Fruit fly (Drosophila melanogaster) whole organism, embryonic: ENCODE measurements around the gene Cpsf73.

Experiments
- BEAF-32 ChIP-seq: fragments of 200-800 bp; sonication (Bioruptor generic); optimal IDR thresholded peaks from 3 replicates; lab custom pipeline; 2017; ENCODE audit warnings: missing biosample characterization, missing genetic modification characterization, mild to moderate bottlenecking, moderate library complexity, missing genetic modification reagents
- CG11456 ChIP-seq: fragments of 200-800 bp; sonication (Bioruptor generic); IDR thresholded peaks from 3 replicates; pipeline ENCODE4 v1.3.6; 2022; ENCODE audit warnings: missing biosample characterization, missing genetic modification characterization
- CG14860 ChIP-seq: fragments of 200-800 bp; sonication (Bioruptor generic); IDR thresholded peaks from 3 replicates; pipeline ENCODE4 v1.3.6; 2022; ENCODE audit warnings: missing biosample characterization, missing genetic modification characterization; ENCODE audit not compliant: partially characterized antibody
- CG1602 ChIP-seq: fragments of 200-800 bp; sonication (Bioruptor generic); optimal IDR thresholded peaks from 3 replicates; lab custom pipeline; 2016; ENCODE audit warnings: missing biosample characterization, missing genetic modification characterization
- CG1603 ChIP-seq: fragments of 200-800 bp; sonication (Bioruptor generic); optimal IDR thresholded peaks from 2 replicates; lab custom pipeline; 2019; ENCODE audit warnings: missing biosample characterization, mild to moderate bottlenecking, missing genetic modification characterization, moderate library complexity
- CG17912 ChIP-seq: fragments of 200-800 bp; sonication (Bioruptor generic); optimal IDR thresholded peaks from 2 replicates; lab custom pipeline; 2018; ENCODE audit warnings: missing biosample characterization, mild to moderate bottlenecking, missing genetic modification characterization
- CG3163 ChIP-seq: fragments of 200-800 bp; sonication (Bioruptor generic); optimal IDR thresholded peaks from 3 replicates; lab custom pipeline; 2016; ENCODE audit warnings: missing biosample characterization, missing genetic modification characterization
- CG33557 ChIP-seq: fragments of 200-800 bp; sonication (Bioruptor generic); optimal IDR thresholded peaks from 2 replicates; lab custom pipeline; 2019; ENCODE audit warnings: missing biosample characterization, mild to moderate bottlenecking, missing genetic modification characterization, moderate library complexity
- CG4617 ChIP-seq: fragments of 200-800 bp; sonication (Bioruptor generic); optimal IDR thresholded peaks from 3 replicates; lab custom pipeline; 2016; ENCODE audit warnings: missing biosample characterization, missing genetic modification characterization, borderline replicate concordance
- CG7928 ChIP-seq: fragments of 200-800 bp; sonication (Bioruptor generic); optimal IDR thresholded peaks from 2 replicates; lab custom pipeline; 2017; ENCODE audit warnings: missing biosample characterization, mild to moderate bottlenecking, missing genetic modification characterization
- CG8290 ChIP-seq, 3 experiments: fragments of 200-800 bp; sonication (Bioruptor generic); optimal IDR thresholded peaks; 2 replicates each; lab custom pipeline; 2016 to 2019; ENCODE audit warnings: missing biosample characterization in 3 of 3, missing genetic modification characterization in 3 of 3, mild to moderate bottlenecking in 2 of 3, moderate library complexity in 1 of 3
- E2f2 ChIP-seq: fragments of 200-800 bp; sonication (Bioruptor generic); IDR thresholded peaks from 2 replicates; pipeline ENCODE4 v1.3.6; 2022; ENCODE audit warnings: missing biosample characterization, missing genetic modification characterization
- GATAe ChIP-seq: fragments of 200-800 bp; sonication (Bioruptor generic); conservative IDR thresholded peaks from 2 replicates; pipeline ENCODE4 v1.3.6; 2022; ENCODE audit warnings: missing biosample characterization, missing genetic modification characterization
- Gsc ChIP-seq: fragments of 200-800 bp; sonication (Bioruptor generic); IDR thresholded peaks from 2 replicates; pipeline ENCODE4 v1.3.6; 2022; ENCODE audit warnings: missing biosample characterization, missing genetic modification characterization
- MTF-1 ChIP-seq: fragments of 200-800 bp; sonication (Bioruptor generic); optimal IDR thresholded peaks from 2 replicates; lab custom pipeline; 2018; ENCODE audit warnings: missing biosample characterization, mild to moderate bottlenecking, missing genetic modification characterization, borderline replicate concordance
- NC2β ChIP-seq: fragments of 200-800 bp; sonication (Bioruptor generic); optimal IDR thresholded peaks from 2 replicates; lab custom pipeline; 2016; ENCODE audit warnings: missing biosample characterization, missing genetic modification characterization
- Nf-YB ChIP-seq: fragments of 200-800 bp; sonication (Bioruptor generic); optimal IDR thresholded peaks from 3 replicates; lab custom pipeline; 2019; ENCODE audit warnings: missing biosample characterization, mild to moderate bottlenecking, missing genetic modification characterization, moderate library complexity
- Oli ChIP-seq: fragments of 200-800 bp; sonication (Bioruptor generic); optimal IDR thresholded peaks from 2 replicates; lab custom pipeline; 2018; ENCODE audit warnings: missing biosample characterization, mild to moderate bottlenecking, missing genetic modification characterization, moderate library complexity
- Pdp1 ChIP-seq, 2 experiments: fragments of 200-800 bp; sonication (Bioruptor generic); optimal IDR thresholded peaks; 3 replicates each; lab custom pipeline; 2016; ENCODE audit warnings: missing biosample characterization in 2 of 2, missing genetic modification characterization in 2 of 2, mild to moderate bottlenecking in 1 of 2, moderate library complexity in 1 of 2
- Ravus ChIP-seq: fragments of 200-800 bp; sonication (Bioruptor generic); IDR thresholded peaks from 2 replicates; pipeline ENCODE4 v1.3.6; 2022; ENCODE audit warnings: missing biosample characterization, missing genetic modification characterization
- Sry-δ ChIP-seq: fragments of 200-800 bp; sonication (Bioruptor generic); optimal IDR thresholded peaks from 2 replicates; lab custom pipeline; 2016; ENCODE audit warnings: missing biosample characterization, missing genetic modification characterization
- YL-1 ChIP-seq: fragments of 200-800 bp; sonication (Bioruptor generic); optimal IDR thresholded peaks from 3 replicates; lab custom pipeline; 2017; ENCODE audit warnings: missing biosample characterization, mild to moderate bottlenecking, missing genetic modification characterization
- ac ChIP-seq: fragments of 200-800 bp; sonication (Bioruptor generic); optimal IDR thresholded peaks from 3 replicates; lab custom pipeline; 2017; ENCODE audit warnings: missing biosample characterization, mild to moderate bottlenecking, missing genetic modification characterization
- corto ChIP-seq: fragments of 200-800 bp; sonication (Bioruptor generic); optimal IDR thresholded peaks from 2 replicates; lab custom pipeline; 2016; ENCODE audit warnings: missing biosample characterization, mild to moderate bottlenecking, missing genetic modification characterization, moderate library complexity
- dmrt11E ChIP-seq: fragments of 200-800 bp; sonication (Bioruptor generic); optimal IDR thresholded peaks from 3 replicates; lab custom pipeline; 2018; ENCODE audit warnings: missing biosample characterization, mild to moderate bottlenecking, missing genetic modification characterization, moderate library complexity
- ems ChIP-seq: fragments of 200-800 bp; sonication (Bioruptor generic); optimal IDR thresholded peaks from 3 replicates; lab custom pipeline; 2016; ENCODE audit warnings: missing biosample characterization, missing genetic modification characterization
- fd102C ChIP-seq: fragments of 200-800 bp; sonication (Bioruptor generic); optimal IDR thresholded peaks from 2 replicates; lab custom pipeline; 2018; ENCODE audit warnings: missing biosample characterization, mild to moderate bottlenecking, missing genetic modification characterization, moderate library complexity
- gcm2 ChIP-seq: fragments of 200-800 bp; sonication (Bioruptor generic); optimal IDR thresholded peaks from 2 replicates; lab custom pipeline; 2016; ENCODE audit warnings: missing biosample characterization, missing genetic modification characterization
- gsb-n ChIP-seq: fragments of 200-800 bp; sonication (Bioruptor generic); optimal IDR thresholded peaks from 3 replicates; lab custom pipeline; 2018; ENCODE audit warnings: missing biosample characterization, mild to moderate bottlenecking, missing genetic modification characterization
- kah ChIP-seq: fragments of 200-800 bp; sonication (Bioruptor generic); optimal IDR thresholded peaks from 2 replicates; lab custom pipeline; 2018; ENCODE audit warnings: missing biosample characterization, mild to moderate bottlenecking, missing genetic modification characterization
- kni ChIP-seq: fragments of 200-800 bp; sonication (Bioruptor generic); optimal IDR thresholded peaks from 3 replicates; lab custom pipeline; 2017; ENCODE audit warnings: mild to moderate bottlenecking, missing biosample characterization, missing genetic modification reagents, missing genetic modification characterization
- lola ChIP-seq, 3 experiments: fragments of >200 bp in 2 of 3; fragments of 200-800 bp in 1 of 3; sonication (Bioruptor generic) in 1 of 3; optimal IDR thresholded peaks; 2 replicates each; lab custom pipeline; 2017 to 2019; ENCODE audit warnings: missing biosample characterization in 3 of 3, missing genetic modification characterization in 3 of 3, mild to moderate bottlenecking in 1 of 3, moderate library complexity in 1 of 3
- maf-S ChIP-seq: fragments of 200-800 bp; sonication (Bioruptor generic); optimal IDR thresholded peaks from 2 replicates; lab custom pipeline; 2016; ENCODE audit warnings: missing biosample characterization, missing genetic modification characterization
- mam ChIP-seq: fragments of 200-800 bp; sonication (Bioruptor generic); optimal IDR thresholded peaks from 3 replicates; lab custom pipeline; 2016; ENCODE audit warnings: missing biosample characterization, missing genetic modification characterization
- nerfin-1 ChIP-seq: fragments of 200-800 bp; sonication (Bioruptor generic); optimal IDR thresholded peaks from 3 replicates; lab custom pipeline; 2019; ENCODE audit warnings: missing biosample characterization, mild to moderate bottlenecking, missing genetic modification characterization, moderate library complexity
- p53 ChIP-seq: fragments of 200-800 bp; sonication (Bioruptor generic); optimal IDR thresholded peaks from 2 replicates; lab custom pipeline; 2016; ENCODE audit warnings: missing biosample characterization, missing genetic modification characterization
- pan ChIP-seq, 4 experiments: fragments of >200 bp in 3 of 4; fragments of 200-800 bp in 1 of 4; sonication (Bioruptor generic) in 1 of 4; optimal IDR thresholded peaks in 3 of 4; IDR thresholded peaks in 1 of 4; 2 replicates each; pipeline versions ENCODE4 v1.3.6 to Lab custom; 2017 to 2022; ENCODE audit warnings: missing biosample characterization in 2 of 4, missing genetic modification characterization in 2 of 4, mixed read lengths in 1 of 4
- peb ChIP-seq: fragments of 200-800 bp; sonication (Bioruptor generic); IDR thresholded peaks from 2 replicates; pipeline ENCODE4 v1.3.6; 2022; ENCODE audit warnings: missing biosample characterization, missing genetic modification characterization
- repo ChIP-seq: fragments of 200-800 bp; sonication (Bioruptor generic); optimal IDR thresholded peaks from 2 replicates; lab custom pipeline; 2016; ENCODE audit warnings: missing biosample characterization, missing genetic modification characterization
- stwl ChIP-seq: fragments of 200-800 bp; sonication (Bioruptor generic); optimal IDR thresholded peaks from 3 replicates; lab custom pipeline; 2018; ENCODE audit warnings: missing biosample characterization, mild to moderate bottlenecking, missing genetic modification characterization, moderate library complexity
- zen2 ChIP-seq: fragments of 200-800 bp; sonication (Bioruptor generic); IDR thresholded peaks from 3 replicates; pipeline ENCODE4 v1.3.6; 2022; ENCODE audit warnings: missing biosample characterization, missing genetic modification characterization; ENCODE audit not compliant: partially characterized antibody
- zf30C ChIP-seq: fragments of 200-800 bp; sonication (Bioruptor generic); optimal IDR thresholded peaks from 3 replicates; lab custom pipeline; 2018; ENCODE audit warnings: missing biosample characterization, mild to moderate bottlenecking, missing genetic modification characterization

Gene Cpsf73

DNA sequence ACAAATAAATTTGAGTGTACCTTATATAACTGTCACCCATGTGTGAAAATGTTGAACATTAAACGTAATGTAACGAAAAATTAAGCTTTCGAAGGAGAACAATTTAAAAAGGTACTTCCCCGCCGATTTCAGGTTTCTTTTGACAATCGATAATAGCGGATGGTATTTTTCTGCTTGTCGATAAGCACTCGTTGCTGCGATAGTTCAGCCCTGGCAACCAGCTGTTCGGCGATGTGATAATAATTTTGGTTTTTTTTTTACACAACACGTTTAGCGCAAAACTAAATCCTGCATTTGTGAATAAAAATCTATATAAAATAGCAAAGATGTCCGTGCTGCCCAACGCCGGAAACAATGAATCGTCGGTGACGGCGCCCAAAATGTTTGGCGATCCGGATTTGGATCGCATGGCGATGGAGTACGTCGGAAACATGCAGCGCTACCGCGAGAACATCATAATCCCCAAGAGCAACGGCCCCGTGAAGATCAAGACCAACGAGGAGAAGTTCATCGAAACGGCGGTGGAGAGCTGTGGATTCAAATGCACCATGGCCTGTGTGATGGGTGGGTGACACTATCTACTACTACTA is 4.4 kb upstream of the Cpsf73 start, which contains the start of gene CG31229 (continued):
- TF ChIP-seq CG8290 (GFP tag; optimal IDR thresholded peaks at IDR 0.05; lab: Kevin White, UChicago): no peak
- TF ChIP-seq CG8290 (tag; optimal IDR thresholded peaks at IDR 0.05; lab: Kevin White, UChicago): no peak
- peak in 1 of 2 experiments; percentile 97 for TF ChIP-seq Pdp1 (GFP tag; optimal IDR thresholded peaks at IDR 0.05; lab: Kevin White, UChicago)
- peak; percentile 91 for TF ChIP-seq CG7928 (GFP tag; lab: Kevin White, UChicago)
- TF ChIP-seq Sry-δ (GFP tag; lab: Kevin White, UChicago): peak; percentile 62
- peak; percentile 57 for TF ChIP-seq BEAF-32 (GFP tag; lab: Kevin White, UChicago)
- peak; percentile 23 for TF ChIP-seq CG1603

DNA sequence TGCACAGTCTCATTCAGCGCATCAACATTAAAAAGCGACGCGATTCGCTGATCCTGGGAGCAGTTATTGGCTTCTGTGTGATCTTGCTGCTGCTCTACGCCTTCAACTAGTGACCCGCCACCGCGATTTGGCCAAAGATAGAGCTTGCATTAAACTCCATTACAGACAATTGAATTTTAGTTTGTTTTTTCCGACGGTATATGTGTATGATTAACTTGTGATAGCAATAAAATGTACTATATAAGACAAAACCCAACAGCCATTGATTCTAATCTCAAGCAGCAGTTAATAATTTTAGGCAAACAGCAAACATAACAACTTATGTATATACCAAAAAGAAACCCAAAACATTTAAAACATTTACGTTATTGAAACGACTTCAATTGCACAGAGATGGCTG is 1.7 kb upstream of the Cpsf73 start, which contains the start of gene CG31231:
TSS of gene CG31231 (plus strand) at position 301 of the 400 bp plus-strand sequence.
- TF ChIP-seq Gsc (GFP tag; lab: Robert Waterston, UW) (no peak), gcm2 (GFP tag; lab: Kevin White, UChicago) (no peak), CG33557 (GFP tag; lab: Kevin White, UChicago) (no peak)

DNA sequence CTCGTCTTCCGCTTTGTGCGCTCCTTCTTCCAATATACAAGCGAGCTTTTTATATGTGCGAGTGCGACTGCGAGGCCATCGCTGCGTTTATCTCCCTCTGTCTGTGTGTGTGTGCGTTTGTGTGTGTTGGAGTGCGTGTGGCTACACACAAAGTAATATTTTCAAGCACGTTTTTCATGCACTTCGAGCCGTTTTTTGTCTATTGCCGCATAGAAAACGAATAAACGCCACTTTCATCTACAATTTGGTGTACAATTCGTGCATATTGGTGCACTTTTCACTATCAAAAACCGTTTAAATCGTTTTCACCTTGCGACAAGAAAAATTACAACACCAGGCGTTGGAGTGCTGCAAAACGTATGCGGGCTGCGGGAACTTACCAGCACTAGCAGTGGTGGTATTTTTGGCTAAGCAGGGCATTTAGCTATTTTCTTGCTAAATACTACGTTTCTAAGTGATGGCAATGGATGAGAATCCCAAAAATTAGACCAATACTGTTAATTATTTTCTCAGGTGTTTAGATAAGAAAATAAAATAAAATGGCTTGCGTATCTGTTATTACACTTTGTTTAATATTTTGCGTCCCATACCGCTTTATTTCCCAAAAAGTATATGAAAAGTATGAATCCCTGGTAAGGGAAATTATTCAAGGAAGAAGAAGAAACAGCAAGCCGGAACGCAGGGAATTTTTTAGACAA is 4.3 kb downstream of the Cpsf73 start, which contains the start of the genes CG31224 and CstF64:
TSS of gene CG31224 (minus strand) at position 365 of the 698 bp plus-strand sequence.
TSS of gene CstF64 (plus strand) at position 674 of the 698 bp plus-strand sequence.
- TF ChIP-seq Nf-YB (GFP tag; lab: Kevin White, UChicago) (peak; percentile 63), CG4617 (peak; percentile 90), CG8290 (GFP tag; optimal IDR thresholded peaks at IDR 0.05; lab: Kevin White, UChicago) (peak; percentile 83), CG8290 (tag; optimal IDR thresholded peaks at IDR 0.05; lab: Kevin White, UChicago) (no peak), dmrt11E (tag; lab: Kevin White, UChicago) (peak; percentile 74), mam (GFP tag; lab: Kevin White, UChicago) (peak; percentile 93), stwl (tag; lab: Kevin White, UChicago) (peak; percentile 68), fd102C (GFP tag; lab: Kevin White, UChicago) (peak; percentile 15), ems (peak; percentile 90), Ravus (peak; percentile 52), CG17912 (GFP tag; lab: Kevin White, UChicago) (no peak), MTF-1 (peak; percentile 32), YL-1 (GFP tag; lab: Kevin White, UChicago) (peak; percentile 92), zen2 (GFP tag; lab: Robert Waterston, UW) (no peak), maf-S (GFP tag; lab: Kevin White, UChicago) (peak; percentile 65), CG3163 (GFP tag; lab: Kevin White, UChicago) (peak; percentile 69), GATAe (GFP tag; lab: Robert Waterston, UW) (0 out of 2 replicates have a peak, but pooled peaks have one; percentile 51), CG1602 (peak; percentile 89), zf30C (no peak), kni (GFP tag; lab: Kevin White, UChicago) (peak; percentile 54), peb (GFP tag; lab: Robert Waterston, UW) (peak; percentile 71), repo (GFP tag; lab: Kevin White, UChicago) (peak; percentile 82), pan (optimal IDR thresholded peaks at IDR 0.05; lab: Kevin White, UChicago) (no peak), pan (GFP tag; optimal IDR thresholded peaks at IDR 0.05 in 1 of 2, IDR thresholded peaks at IDR 0.05 in 1 of 2) (peak in 1 of 2 experiments; percentile 90), E2f2 (GFP tag; lab: Robert Waterston, UW) (peak; percentile 71; the same call in 1 of the 2 replicates), corto (GFP tag; lab: Kevin White, UChicago) (no peak), Oli (tag; lab: Kevin White, UChicago) (peak; percentile 64), ac (GFP tag; lab: Kevin White, UChicago) (no peak), nerfin-1 (tag; lab: Kevin White, UChicago) (peak; percentile 86), NC2β (GFP tag; lab: Kevin White, UChicago) (peak; percentile 88), gsb-n (no peak), p53 (GFP tag; lab: Kevin White, UChicago) (peak; percentile 66), CG14860 (GFP tag; lab: Robert Waterston, UW) (no peak), CG11456 (GFP tag; lab: Robert Waterston, UW) (peak; percentile 85), lola (GFP tag; optimal IDR thresholded peaks at IDR 0.05; lab: Kevin White, UChicago) (peak in 1 of 3 experiments; percentile 78), kah (peak; percentile 8)
